Worm (Caenorhabditis elegans): ENCODE results near the gene vgln-1.

ce11 chrII:9891031-9891689 lies at the start of gene vgln-1:
- TF ChIP-seq pha-4 (tag; optimal IDR thresholded peaks at IDR 0.05) (no peak), unc-3 (GFP tag; conservative IDR thresholded peaks at IDR 0.05) (no peak), unc-3 (tag; optimal IDR thresholded peaks at IDR 0.05) (no peak), Y22D7AL.16 (tag; optimal IDR thresholded peaks at IDR 0.05) (no peak), ceh-2 (tag; optimal IDR thresholded peaks at IDR 0.05) (no peak)

Measured in whole organism, late embryonic.